Fruit fly (Drosophila melanogaster): ENCODE results near the gene CG8837.
A peak's percentile ranks its signal among the peaks of the same experiment; 100 is the strongest.

The CG8837 gene

dm6 chr2L:3351575-3352219 is 31.7 kb downstream of the CG8837 start (continued):
- TF ChIP-seq salr (GFP tag; optimal IDR thresholded peaks at IDR 0.05) (no peak), Sox15 (GFP tag; optimal IDR thresholded peaks at IDR 0.05) (peak; percentile 10), CG3919 (GFP tag; optimal IDR thresholded peaks at IDR 0.05) (peak; percentile 52), dac (GFP tag; optimal IDR thresholded peaks at IDR 0.05) (no peak), CG34406 (GFP tag; optimal IDR thresholded peaks at IDR 0.05) (peak; percentile 5), Lpt (GFP tag; optimal IDR thresholded peaks at IDR 0.05) (no peak), esn (GFP tag; optimal IDR thresholded peaks at IDR 0.05) (peak; percentile 19), Met (GFP tag; optimal IDR thresholded peaks at IDR 0.05) (peak; percentile 30), Blimp-1 (GFP tag; optimal IDR thresholded peaks at IDR 0.05) (no peak), Hr4 (GFP tag; optimal IDR thresholded peaks at IDR 0.05) (no peak), Smox (GFP tag; optimal IDR thresholded peaks at IDR 0.05) (no peak), vri (GFP tag; optimal IDR thresholded peaks at IDR 0.05) (no peak), CG15336 (GFP tag; IDR thresholded peaks at IDR 0.05) (no peak), CG6163 (GFP tag; IDR thresholded peaks at IDR 0.05) (peak; percentile 45; the same call in 2 of the 3 replicates), ss (GFP tag; optimal IDR thresholded peaks at IDR 0.05) (peak; percentile 72 to 77), CG31627 (GFP tag; optimal IDR thresholded peaks at IDR 0.05) (peak; percentile 12), CG10669 (GFP tag; optimal IDR thresholded peaks at IDR 0.05) (peak; percentile 62), net (GFP tag; optimal IDR thresholded peaks at IDR 0.05) (peak; percentile 26), CG7368 (GFP tag; optimal IDR thresholded peaks at IDR 0.05) (no peak), Eip78C (GFP tag) (peak; percentile 91), fd59A (GFP tag; optimal IDR thresholded peaks at IDR 0.05) (peak; percentile 63), Ets96B (tag; optimal IDR thresholded peaks at IDR 0.05) (peak; percentile 58), CG32006 (GFP tag; optimal IDR thresholded peaks at IDR 0.05) (peak; percentile 20), CG1621 (tag; optimal IDR thresholded peaks at IDR 0.05) (peak; percentile 41), CG6792 (GFP tag; optimal IDR thresholded peaks at IDR 0.05) (peak; percentile 36), Hr38 (GFP tag; optimal IDR thresholded peaks at IDR 0.05) (no peak), OdsH (GFP tag; optimal IDR thresholded peaks at IDR 0.05) (peak; percentile 32)

dm6 chr2L:3352927-3353326 is 32.9 kb downstream of the CG8837 start:
- TF ChIP-seq dsx (GFP tag; optimal IDR thresholded peaks at IDR 0.05; ENCODE audit: poor library complexity, severe bottlenecking) (peak; percentile 80), CG3032 (tag; optimal IDR thresholded peaks at IDR 0.05) (no peak), Eip78C (GFP tag) (peak; percentile 61), CG11762 (GFP tag; optimal IDR thresholded peaks at IDR 0.05; ENCODE audit: insufficient read depth) (no peak)

dm6 chr2L:3353791-3354190 is 33.7 kb downstream of the CG8837 start:
- TF ChIP-seq Eip93F (GFP tag; optimal IDR thresholded peaks at IDR 0.05) (no peak), vri (GFP tag; optimal IDR thresholded peaks at IDR 0.05) (no peak), svp (GFP tag) (peak; percentile 54), CG4318 (GFP tag; optimal IDR thresholded peaks at IDR 0.05) (no peak)

- peak; percentile 99 for TF ChIP-seq CG4318 (GFP tag; optimal IDR thresholded peaks at IDR 0.05)
- peak; percentile 97 for TF ChIP-seq Eip93F (GFP tag; optimal IDR thresholded peaks at IDR 0.05)
- TF ChIP-seq esn (GFP tag; optimal IDR thresholded peaks at IDR 0.05): peak; percentile 99
- TF ChIP-seq CG6854 (GFP tag; optimal IDR thresholded peaks at IDR 0.05): peak; percentile 97
- peak; percentile 97 for TF ChIP-seq CG16779 (tag; optimal IDR thresholded peaks at IDR 0.05)
- TF ChIP-seq CG11294 (GFP tag; IDR thresholded peaks at IDR 0.05): peak; percentile 95
- TF ChIP-seq Eip75B (GFP tag; optimal IDR thresholded peaks at IDR 0.05): peak; percentile 98
- TF ChIP-seq vri (GFP tag; optimal IDR thresholded peaks at IDR 0.05): peak; percentile 93
- peak; percentile 99 for TF ChIP-seq CG8119 (GFP tag; IDR thresholded peaks at IDR 0.05)
- peak; percentile 98 for TF ChIP-seq achi (GFP tag; optimal IDR thresholded peaks at IDR 0.05)
- TF ChIP-seq Ets96B (tag; optimal IDR thresholded peaks at IDR 0.05): peak; percentile 99
- peak; percentile 92 for TF ChIP-seq Ets21C (GFP tag; optimal IDR thresholded peaks at IDR 0.05)
- peak; percentile 99 for TF ChIP-seq CG15336 (GFP tag; IDR thresholded peaks at IDR 0.05)
- TF ChIP-seq CG10669 (GFP tag; optimal IDR thresholded peaks at IDR 0.05): peak; percentile 97
- TF ChIP-seq Sox14 (GFP tag; optimal IDR thresholded peaks at IDR 0.05): peak; percentile 98
- TF ChIP-seq Sox15 (GFP tag; optimal IDR thresholded peaks at IDR 0.05): peak; percentile 96
- TF ChIP-seq Hr38 (GFP tag; optimal IDR thresholded peaks at IDR 0.05): no peak
- peak; percentile 98 for TF ChIP-seq topi (GFP tag; optimal IDR thresholded peaks at IDR 0.05)
- peak; percentile 97 for TF ChIP-seq CG11762 (GFP tag; optimal IDR thresholded peaks at IDR 0.05; ENCODE audit: insufficient read depth)
- TF ChIP-seq lz (GFP tag; optimal IDR thresholded peaks at IDR 0.05): peak; percentile 98
- TF ChIP-seq Smox (GFP tag; optimal IDR thresholded peaks at IDR 0.05): peak; percentile 98
- TF ChIP-seq OdsH (GFP tag; optimal IDR thresholded peaks at IDR 0.05): peak; percentile 99
Observed at dm6 chr2L:3354642-3355380, 34.8 kb downstream of the CG8837 start, which contains the start of gene E23. Gene E23, minus strand, starts transcription at chr2L:3354829.

All from whole organism, prepupa.